Fruit fly (Drosophila melanogaster): ENCODE measurements around the gene HP1b.

DNA sequence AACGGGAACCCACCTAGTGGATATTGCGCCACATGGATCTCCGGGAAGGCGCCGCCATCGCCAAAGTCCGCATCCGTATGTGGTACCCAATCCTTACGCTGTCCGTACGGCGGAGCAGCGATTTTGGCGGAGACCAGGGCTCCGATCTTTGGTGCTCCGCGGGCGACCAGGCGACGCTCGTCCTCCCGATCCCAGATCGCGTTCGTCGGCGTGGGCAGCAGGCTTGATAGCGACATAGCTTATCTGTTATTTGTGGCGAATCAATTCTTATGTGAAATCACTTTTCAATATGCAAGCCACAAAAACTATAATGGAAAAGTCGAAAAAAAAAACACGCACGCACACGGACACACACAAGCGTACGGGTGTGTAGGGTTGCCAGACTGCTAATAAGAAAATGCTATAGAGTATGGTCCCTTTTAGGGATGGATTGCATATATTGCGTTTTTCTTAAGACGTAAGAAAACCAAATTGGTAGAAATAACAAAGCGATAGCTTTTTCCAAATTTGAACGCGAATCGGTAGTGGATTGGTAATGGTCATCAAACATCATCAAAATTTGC is 25.4 kb downstream of the HP1b start, which contains the start of gene Bx42:
- TF ChIP-seq CG10348 (GFP tag; IDR thresholded peaks at IDR 0.05) = no peak
- TF ChIP-seq Snoo (tag; optimal IDR thresholded peaks at IDR 0.05) = no peak
- TF ChIP-seq CG12605 (GFP tag; IDR thresholded peaks at IDR 0.05) = no peak
- no peak for TF ChIP-seq EcR (GFP tag; optimal IDR thresholded peaks at IDR 0.05)
- no peak for TF ChIP-seq CG14655 (GFP tag; optimal IDR thresholded peaks at IDR 0.05)

Measured in whole organism, pupa.